Fruit fly (Drosophila melanogaster) whole organism, embryonic: ENCODE measurements around the gene CG43049.

Experiments
- Atf6 ChIP-seq: fragments of 200-800 bp; sonication (Bioruptor generic); IDR thresholded peaks from 2 replicates; pipeline ENCODE4 v1.3.6; 2022; ENCODE audit warnings: missing biosample characterization, missing genetic modification characterization
- CG10543 ChIP-seq: fragments of 200-800 bp; sonication (Bioruptor generic); optimal IDR thresholded peaks from 3 replicates; lab custom pipeline; 2017; ENCODE audit warnings: missing biosample characterization, mild to moderate bottlenecking, missing genetic modification characterization, moderate library complexity
- CG10979 ChIP-seq: fragments of 200-800 bp; sonication (Bioruptor generic); optimal IDR thresholded peaks from 2 replicates; lab custom pipeline; 2018; ENCODE audit warnings: missing biosample characterization, mild to moderate bottlenecking, missing genetic modification characterization, moderate library complexity
- CG1233 ChIP-seq: fragments of 200-800 bp; sonication (Bioruptor generic); optimal IDR thresholded peaks from 4 replicates; lab custom pipeline; 2018; ENCODE audit warnings: missing biosample characterization, mild to moderate bottlenecking, missing genetic modification characterization
- CG15514 ChIP-seq: fragments of 200-800 bp; sonication (Bioruptor generic); optimal IDR thresholded peaks from 3 replicates; lab custom pipeline; 2017; ENCODE audit warnings: missing biosample characterization, missing genetic modification characterization, mild to moderate bottlenecking, moderate library complexity, missing genetic modification reagents
- CG17612 ChIP-seq: fragments of 200-800 bp; sonication (Bioruptor generic); IDR thresholded peaks from 2 replicates; pipeline ENCODE4 v1.3.6; 2022; ENCODE audit warnings: missing biosample characterization, missing genetic modification characterization
- CG18011 ChIP-seq: fragments of 200-800 bp; sonication (Bioruptor generic); optimal IDR thresholded peaks from 2 replicates; lab custom pipeline; 2017; ENCODE audit warnings: missing biosample characterization, missing genetic modification characterization, mild to moderate bottlenecking, moderate library complexity, missing genotype
- CG33213 ChIP-seq: fragments of 200-800 bp; sonication (Bioruptor generic); optimal IDR thresholded peaks from 3 replicates; lab custom pipeline; 2016; ENCODE audit warnings: missing biosample characterization, missing genetic modification characterization
- CG34224 ChIP-seq: fragments of 200-800 bp; sonication (Bioruptor generic); IDR thresholded peaks from 3 replicates; pipeline ENCODE4 v1.3.6; 2022; ENCODE audit warnings: missing biosample characterization, missing genetic modification characterization; ENCODE audit not compliant: partially characterized antibody
- CG6683 ChIP-seq: fragments of 200-800 bp; sonication (Bioruptor generic); optimal IDR thresholded peaks from 2 replicates; lab custom pipeline; 2017; ENCODE audit warnings: missing biosample characterization, mild to moderate bottlenecking, missing genetic modification characterization, missing genetic modification reagents
- CG8290 ChIP-seq, 3 experiments: fragments of 200-800 bp; sonication (Bioruptor generic); optimal IDR thresholded peaks; 2 replicates each; lab custom pipeline; 2016 to 2019; ENCODE audit warnings: missing biosample characterization in 3 of 3, missing genetic modification characterization in 3 of 3, mild to moderate bottlenecking in 2 of 3, moderate library complexity in 1 of 3
- CG9797 ChIP-seq: fragments of 200-800 bp; sonication (Bioruptor generic); optimal IDR thresholded peaks from 3 replicates; lab custom pipeline; 2018; ENCODE audit warnings: missing biosample characterization, mild to moderate bottlenecking, missing genetic modification characterization
- CHES-1-like ChIP-seq: fragments of 200-800 bp; sonication (Bioruptor generic); optimal IDR thresholded peaks from 2 replicates; lab custom pipeline; 2016; ENCODE audit warnings: missing biosample characterization, missing genetic modification characterization
- D19A ChIP-seq: fragments of 200-800 bp; optimal IDR thresholded peaks from 3 replicates; lab custom pipeline; 2019; ENCODE audit warnings: missing biosample characterization, mild to moderate bottlenecking, missing genetic modification characterization, moderate library complexity
- Deaf1 ChIP-seq: fragments of 200-800 bp; optimal IDR thresholded peaks from 3 replicates; lab custom pipeline; 2019; ENCODE audit warnings: missing biosample characterization, mild to moderate bottlenecking, missing genetic modification characterization, moderate library complexity
- GATAe ChIP-seq: fragments of 200-800 bp; sonication (Bioruptor generic); conservative IDR thresholded peaks from 2 replicates; pipeline ENCODE4 v1.3.6; 2022; ENCODE audit warnings: missing biosample characterization, missing genetic modification characterization
- Gsc ChIP-seq: fragments of 200-800 bp; sonication (Bioruptor generic); IDR thresholded peaks from 2 replicates; pipeline ENCODE4 v1.3.6; 2022; ENCODE audit warnings: missing biosample characterization, missing genetic modification characterization
- Hmr ChIP-seq: fragments of 200-800 bp; sonication (Bioruptor generic); optimal IDR thresholded peaks from 3 replicates; lab custom pipeline; 2017; ENCODE audit warnings: mild to moderate bottlenecking, missing biosample characterization, missing genetic modification reagents, missing genetic modification characterization
- Jarid2 ChIP-seq: fragments of 200-800 bp; sonication (Bioruptor generic); optimal IDR thresholded peaks from 3 replicates; lab custom pipeline; 2017; ENCODE audit warnings: mild to moderate bottlenecking, missing biosample characterization, missing genetic modification reagents, missing genetic modification characterization
- Lhr ChIP-seq: fragments of 200-800 bp; sonication (Bioruptor generic); optimal IDR thresholded peaks from 3 replicates; lab custom pipeline; 2017; ENCODE audit warnings: mild to moderate bottlenecking, missing biosample characterization, missing genetic modification reagents, missing genetic modification characterization
- Meics ChIP-seq: fragments of 200-800 bp; sonication (Bioruptor generic); optimal IDR thresholded peaks from 2 replicates; lab custom pipeline; 2017; ENCODE audit warnings: missing biosample characterization, mild to moderate bottlenecking, missing genetic modification characterization
- Pdp1 ChIP-seq, 2 experiments: fragments of 200-800 bp; sonication (Bioruptor generic); optimal IDR thresholded peaks; 3 replicates each; lab custom pipeline; 2016; ENCODE audit warnings: missing biosample characterization in 2 of 2, missing genetic modification characterization in 2 of 2, mild to moderate bottlenecking in 1 of 2, moderate library complexity in 1 of 2
- Poxn ChIP-seq: fragments of 200-800 bp; sonication (Bioruptor generic); IDR thresholded peaks from 2 replicates; pipeline ENCODE4 v1.3.6; 2022; ENCODE audit warnings: missing biosample characterization, missing genetic modification characterization
- Scr ChIP-seq: fragments of 200-800 bp; sonication (Bioruptor generic); IDR thresholded peaks from 2 replicates; pipeline ENCODE4 v1.3.6; 2022; ENCODE audit warnings: missing biosample characterization, missing genetic modification characterization; ENCODE audit not compliant: partially characterized antibody
- Trl ChIP-seq, 3 experiments: fragments of >200 bp in 2 of 3; fragments of 200-800 bp in 1 of 3; sonication (Bioruptor generic) in 1 of 3; optimal IDR thresholded peaks; 2 replicates in 1 of 3; 3 replicates in 2 of 3; lab custom pipeline; 2016 to 2017; ENCODE audit warnings: missing biosample characterization in 1 of 3, missing genetic modification characterization in 1 of 3
- Usf ChIP-seq: fragments of 200-800 bp; sonication (Bioruptor generic); optimal IDR thresholded peaks from 2 replicates; lab custom pipeline; 2017; ENCODE audit warnings: missing genotype, missing biosample characterization, missing genetic modification characterization
- abd-A ChIP-seq: fragments of 200-800 bp; sonication (Bioruptor generic); optimal IDR thresholded peaks from 3 replicates; lab custom pipeline; 2019; ENCODE audit warnings: missing biosample characterization, mild to moderate bottlenecking, missing genetic modification characterization, moderate library complexity
- ap ChIP-seq: fragments of 200-800 bp; sonication (Bioruptor generic); IDR thresholded peaks from 2 replicates; pipeline ENCODE4 v1.3.6; 2022; ENCODE audit warnings: missing biosample characterization, missing genetic modification characterization
- ato ChIP-seq: fragments of 200-800 bp; sonication (Bioruptor generic); IDR thresholded peaks from 2 replicates; pipeline ENCODE4 v1.3.6; 2022; ENCODE audit warnings: missing biosample characterization, missing genetic modification characterization; ENCODE audit not compliant: partially characterized antibody
- cad ChIP-seq: fragments of >200 bp; optimal IDR thresholded peaks from 2 replicates; lab custom pipeline; 2017; ENCODE audit warnings: missing biosample characterization, missing genetic modification characterization
- cg ChIP-seq: fragments of 200-800 bp; sonication (Bioruptor generic); optimal IDR thresholded peaks from 3 replicates; lab custom pipeline; 2019; ENCODE audit warnings: missing biosample characterization, mild to moderate bottlenecking, missing genetic modification characterization, moderate library complexity
- cwo ChIP-seq: fragments of 200-800 bp; sonication (Bioruptor generic); optimal IDR thresholded peaks from 3 replicates; lab custom pipeline; 2017; ENCODE audit warnings: missing biosample characterization, missing genetic modification characterization, mild to moderate bottlenecking, moderate library complexity, missing genetic modification reagents
- gcm2 ChIP-seq: fragments of 200-800 bp; sonication (Bioruptor generic); optimal IDR thresholded peaks from 2 replicates; lab custom pipeline; 2016; ENCODE audit warnings: missing biosample characterization, missing genetic modification characterization
- kni ChIP-seq: fragments of 200-800 bp; sonication (Bioruptor generic); optimal IDR thresholded peaks from 3 replicates; lab custom pipeline; 2017; ENCODE audit warnings: mild to moderate bottlenecking, missing biosample characterization, missing genetic modification reagents, missing genetic modification characterization
- lilli ChIP-seq: fragments of 200-800 bp; sonication (Bioruptor generic); optimal IDR thresholded peaks from 3 replicates; lab custom pipeline; 2016; ENCODE audit warnings: missing biosample characterization, missing genetic modification characterization
- nerfin-2 ChIP-seq: fragments of 200-800 bp; sonication (Bioruptor generic); IDR thresholded peaks from 2 replicates; pipeline ENCODE4 v1.3.6; 2022; ENCODE audit warnings: missing biosample characterization, missing genetic modification characterization; ENCODE audit not compliant: partially characterized antibody
- nom ChIP-seq: fragments of 200-800 bp; sonication (Bioruptor generic); optimal IDR thresholded peaks from 2 replicates; lab custom pipeline; 2017; ENCODE audit warnings: missing biosample characterization, missing genetic modification characterization, mild to moderate bottlenecking, moderate library complexity, missing genetic modification reagents
- otp ChIP-seq: fragments of 200-800 bp; sonication (Bioruptor generic); IDR thresholded peaks from 3 replicates; pipeline ENCODE4, ENCODE4 v1.3.6; 2022; ENCODE audit warnings: missing biosample characterization, missing genetic modification characterization
- pros ChIP-seq: fragments of 200-800 bp; sonication (Bioruptor generic); optimal IDR thresholded peaks from 3 replicates; lab custom pipeline; 2019; ENCODE audit warnings: missing biosample characterization, mild to moderate bottlenecking, missing genetic modification characterization, moderate library complexity
- sens ChIP-seq: fragments of 200-800 bp; sonication (Bioruptor generic); peaks from one replicate; lab custom pipeline; 2016; ENCODE audit warnings: missing biosample characterization, missing genetic modification characterization
- sr ChIP-seq: fragments of 200-800 bp; sonication (Bioruptor generic); IDR thresholded peaks from 3 replicates; pipeline ENCODE4 v1.3.6; 2022; ENCODE audit warnings: missing biosample characterization, missing genetic modification characterization
- tna ChIP-seq: fragments of 200-800 bp; sonication (Bioruptor generic); IDR thresholded peaks from 2 replicates; pipeline ENCODE4 v1.3.6; 2022; ENCODE audit warnings: missing biosample characterization, missing genetic modification characterization; ENCODE audit not compliant: partially characterized antibody
- trh ChIP-seq: fragments of 200-800 bp; sonication (Bioruptor generic); optimal IDR thresholded peaks from 2 replicates; lab custom pipeline; 2016; ENCODE audit warnings: missing biosample characterization, missing genetic modification characterization
- vfl ChIP-seq: fragments of 200-800 bp; sonication (Bioruptor generic); optimal IDR thresholded peaks from 2 replicates; lab custom pipeline; 2016; ENCODE audit warnings: missing biosample characterization, missing genetic modification characterization

Gene CG43049

DNA sequence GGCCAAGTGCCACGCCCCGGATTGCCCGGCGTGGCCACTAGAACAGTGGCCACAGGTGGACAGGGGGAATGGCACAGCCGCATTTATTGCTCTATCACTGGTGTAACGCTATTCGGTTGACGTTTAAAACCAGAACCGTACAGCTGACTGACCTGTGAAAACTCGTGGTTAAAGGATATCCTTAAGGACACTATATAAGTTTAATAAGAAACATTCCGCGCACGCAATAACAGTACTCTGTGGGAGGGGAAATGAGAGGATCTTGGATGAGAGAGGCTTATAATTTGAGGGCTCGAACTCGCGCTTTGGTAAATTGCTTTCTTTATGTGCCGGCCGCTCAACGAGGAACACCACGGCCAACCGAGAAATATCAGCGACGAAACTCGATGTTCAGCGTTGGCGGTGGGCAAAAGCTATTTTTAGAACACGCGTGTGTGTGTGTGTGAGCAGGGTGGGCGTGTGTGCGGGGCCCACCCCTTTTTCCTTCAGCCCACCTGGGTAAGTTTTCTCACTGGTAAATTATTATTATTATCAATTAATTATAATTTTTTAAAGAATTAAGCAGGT, 28.5 kb upstream of the CG43049 start (continued):
- TF ChIP-seq abd-A (peak; percentile 16), Trl (optimal IDR thresholded peaks at IDR 0.05; lab: Kevin White, UChicago) (peak in 1 of 2 experiments; percentile 6), Trl (GFP tag; optimal IDR thresholded peaks at IDR 0.05; lab: Kevin White, UChicago) (no peak), nerfin-2 (GFP tag; lab: Robert Waterston, UW) (peak; percentile 52; the same call in 1 of the 2 replicates), Usf (GFP tag; lab: Kevin White, UChicago) (no peak), vfl (GFP tag; lab: Kevin White, UChicago) (no peak), CG8290 (GFP tag; optimal IDR thresholded peaks at IDR 0.05; lab: Kevin White, UChicago) (no peak), CG8290 (tag; optimal IDR thresholded peaks at IDR 0.05; lab: Kevin White, UChicago) (peak in 1 of 2 experiments; percentile 34), CHES-1-like (no peak), Atf6 (GFP tag; lab: Robert Waterston, UW) (0 out of 2 replicates have a peak, but pooled peaks have one; percentile 25), CG34224 (GFP tag; lab: Robert Waterston, UW) (0 out of 3 replicates have a peak, but pooled peaks have one; percentile 16), tna (0 out of 2 replicates have a peak, but pooled peaks have one; percentile 47), CG10543 (GFP tag; lab: Kevin White, UChicago) (peak; percentile 40), gcm2 (GFP tag; lab: Kevin White, UChicago) (no peak), cad (GFP tag; lab: Kevin White, UChicago) (peak; percentile 26), pros (peak; percentile 8), Meics (no peak), sr (GFP tag; lab: Robert Waterston, UW) (peak; percentile 65; the same call in 2 of the 3 replicates), Poxn (GFP tag; lab: Robert Waterston, UW) (no peak), Scr (peak; percentile 32; the same call in 1 of the 2 replicates), cg (GFP tag; lab: Kevin White, UChicago) (peak; percentile 34), Lhr (GFP tag; lab: Kevin White, UChicago) (no peak), Gsc (GFP tag; lab: Robert Waterston, UW) (no peak)

DNA sequence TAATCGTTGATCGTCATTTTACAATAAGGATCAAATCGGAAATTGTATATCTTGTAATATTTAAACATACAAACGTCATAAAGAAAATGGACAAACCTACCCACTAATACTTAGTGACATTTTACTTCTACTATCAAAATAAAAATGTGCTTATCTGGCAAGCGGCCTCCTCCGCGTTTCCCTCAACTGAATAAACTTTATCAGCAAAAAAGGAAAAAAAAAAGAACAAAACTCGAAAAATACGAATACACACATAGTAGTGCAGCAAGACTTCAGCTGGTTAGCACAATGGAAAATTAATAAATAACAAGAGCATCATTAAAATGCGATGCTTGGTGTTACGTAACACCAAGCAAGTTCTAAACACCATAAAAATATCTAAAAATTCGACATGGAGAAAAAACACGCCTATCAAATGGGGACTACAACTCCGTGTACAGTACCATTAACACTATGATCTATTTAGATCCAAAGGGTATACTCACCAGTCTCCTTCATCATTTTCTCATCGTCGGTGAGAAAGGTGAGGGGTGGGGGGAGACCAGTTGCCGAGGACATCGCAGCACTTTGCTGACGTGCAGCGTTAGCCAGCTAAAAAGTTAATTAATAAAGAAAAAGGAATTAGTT, 27.3 kb upstream of the CG43049 start:
- TF ChIP-seq CG17612 (0 out of 2 replicates have a peak, but pooled peaks have one; percentile 11), cg (GFP tag; lab: Kevin White, UChicago) (peak; percentile 5), Pdp1 (GFP tag; optimal IDR thresholded peaks at IDR 0.05; lab: Kevin White, UChicago) (peak in 1 of 2 experiments; percentile 97), kni (GFP tag; lab: Kevin White, UChicago) (peak; percentile 32), nom (GFP tag; lab: Kevin White, UChicago) (peak; percentile 12), GATAe (GFP tag; lab: Robert Waterston, UW) (peak; percentile 44; the same call in 1 of the 2 replicates), nerfin-2 (GFP tag; lab: Robert Waterston, UW) (no peak), sens (GFP tag; lab: Kevin White, UChicago) (peak; percentile 12), vfl (GFP tag; lab: Kevin White, UChicago) (no peak), trh (GFP tag; lab: Kevin White, UChicago) (no peak)
- TF ChIP-seq, all 482 proteins: peak for 7

DNA sequence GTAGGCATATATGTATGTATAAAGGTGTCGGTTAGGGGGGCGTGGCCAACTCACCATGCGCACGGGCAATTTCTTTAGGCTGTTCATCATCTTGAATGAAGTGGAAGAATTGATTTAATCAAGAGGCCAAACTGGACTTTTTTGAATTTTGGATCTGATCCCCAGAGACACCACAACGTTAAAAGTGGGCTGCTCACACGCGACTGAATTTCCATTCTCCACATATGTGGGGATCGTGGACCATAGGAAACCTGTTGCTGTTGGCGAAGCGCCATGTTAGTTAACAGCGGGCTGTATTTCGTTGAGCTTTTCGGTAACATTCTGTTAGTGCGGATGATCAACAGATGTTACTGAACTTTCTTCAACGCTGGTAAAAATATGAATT, 26.8 kb upstream of the CG43049 start, which contains the start of gene CG3902:
Gene CG3902, minus strand, starts transcription at position 208 of the 385 bp plus-strand sequence.
- peak; percentile 20 for TF ChIP-seq Hmr
- TF ChIP-seq cwo (GFP tag; lab: Kevin White, UChicago): peak; percentile 76
- no peak for TF ChIP-seq CG9797 (GFP tag; lab: Kevin White, UChicago)
- TF ChIP-seq Deaf1 (tag; lab: Kevin White, UChicago): peak; percentile 61
- TF ChIP-seq CG10979 (tag; lab: Kevin White, UChicago): no peak
- TF ChIP-seq CG18011 (GFP tag; lab: Kevin White, UChicago): peak; percentile 19
- peak; percentile 7 for TF ChIP-seq CG33213 (GFP tag; lab: Kevin White, UChicago)
- TF ChIP-seq Meics: peak; percentile 46
- 0 out of 2 replicates have a peak, but pooled peaks have one; percentile 41 for TF ChIP-seq ato (GFP tag; lab: Robert Waterston, UW)
- no peak for TF ChIP-seq otp (GFP tag; lab: Robert Waterston, UW)
- no peak for TF ChIP-seq D19A (tag; lab: Kevin White, UChicago)
- peak; percentile 5 for TF ChIP-seq CG1233 (GFP tag; lab: Kevin White, UChicago)
- peak; percentile 40 for TF ChIP-seq CG15514 (GFP tag; lab: Kevin White, UChicago)
- peak; percentile 70 for TF ChIP-seq lilli (GFP tag; lab: Kevin White, UChicago)
- no peak for TF ChIP-seq ap (GFP tag; lab: Robert Waterston, UW)
- no peak for TF ChIP-seq CG6683
- peak; percentile 89 for TF ChIP-seq Jarid2 (GFP tag; lab: Kevin White, UChicago)
